Fruit fly (Drosophila melanogaster): Measurements from ENCODE around the gene CG42780.

The CG42780 gene

DNA sequence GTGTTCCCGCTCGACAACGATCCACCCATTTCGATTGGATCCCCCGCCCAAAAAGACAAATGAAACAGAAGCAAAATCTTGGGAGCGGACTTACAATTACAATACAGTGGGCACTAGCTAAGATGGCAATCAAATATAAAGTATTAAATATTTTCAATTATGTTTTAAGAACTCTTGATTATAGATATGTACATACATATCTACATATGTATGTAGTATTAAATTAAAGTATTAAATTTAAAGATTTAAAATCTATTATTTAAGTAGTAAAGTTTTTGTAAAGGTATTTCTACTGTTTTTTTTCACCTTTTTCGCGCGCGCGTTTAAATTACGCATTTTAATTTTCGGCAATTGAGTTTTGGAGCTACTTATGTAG, 2.8 kb upstream of the CG42780 start (continued):
- TF ChIP-seq CG32767 (GFP tag; IDR thresholded peaks at IDR 0.05) (peak; percentile 48; the same call in 1 of the 2 replicates), sc (optimal IDR thresholded peaks at IDR 0.05) (no peak), sc (GFP tag; optimal IDR thresholded peaks at IDR 0.05) (peak; percentile 51), CG3838 (GFP tag; optimal IDR thresholded peaks at IDR 0.05) (no peak), slou (GFP tag; optimal IDR thresholded peaks at IDR 0.05) (peak; percentile 16)

DNA sequence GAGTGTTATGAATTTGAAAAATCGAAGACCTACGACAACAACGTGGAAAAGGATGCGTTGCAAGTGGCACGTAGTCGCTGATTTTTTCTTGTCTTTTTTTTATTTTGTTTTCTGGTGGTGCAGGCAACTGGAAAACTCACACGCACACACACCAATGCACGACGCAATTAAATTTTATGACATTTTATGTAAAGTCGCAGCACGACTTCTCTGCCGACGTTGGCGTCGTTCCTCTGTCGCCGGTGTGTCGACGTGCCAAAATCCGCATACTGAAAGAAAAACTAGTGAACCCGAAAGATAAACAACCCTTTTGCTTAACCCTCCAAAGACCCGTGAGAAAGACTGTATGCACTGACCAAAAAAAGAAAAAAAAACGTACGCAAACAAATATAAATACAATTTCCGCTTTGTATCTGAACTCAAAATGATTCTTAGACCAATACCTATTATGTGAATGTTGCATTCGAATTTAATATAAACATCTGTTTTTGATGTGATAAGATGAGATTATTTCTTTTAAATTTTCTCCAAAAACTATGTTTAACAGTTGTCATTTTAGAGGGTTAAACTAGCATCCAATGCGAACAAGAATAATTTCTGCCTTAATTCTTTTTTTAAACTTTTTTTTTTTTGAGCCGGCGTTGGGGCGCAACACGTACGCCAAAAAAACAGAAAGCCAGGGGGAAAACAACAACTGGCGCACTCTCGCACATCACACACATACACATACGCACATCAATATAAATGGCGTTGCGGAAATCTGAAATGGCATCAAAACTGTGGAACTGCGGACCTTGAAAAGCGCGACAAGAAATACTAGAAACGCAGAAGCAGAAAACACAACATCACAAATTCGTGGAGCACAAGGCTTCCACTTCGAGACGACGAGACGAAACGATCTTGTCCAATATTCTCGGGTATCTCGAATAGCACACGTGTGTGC, 2.1 kb upstream of the CG42780 start:
- TF ChIP-seq CG16863 (GFP tag; optimal IDR thresholded peaks at IDR 0.05) (peak; percentile 29), HmgZ (tag; optimal IDR thresholded peaks at IDR 0.05) (no peak), Dip3 (GFP tag; optimal IDR thresholded peaks at IDR 0.05) (peak; percentile 58), CG12104 (GFP tag; optimal IDR thresholded peaks at IDR 0.05) (no peak), lov (optimal IDR thresholded peaks at IDR 0.05) (no peak), lov (GFP tag; IDR thresholded peaks at IDR 0.05) (no peak), her (GFP tag; optimal IDR thresholded peaks at IDR 0.05) (peak; percentile 50), gsb-n (tag; optimal IDR thresholded peaks at IDR 0.05) (no peak), Taf1 (GFP tag; IDR thresholded peaks at IDR 0.05) (0 out of 2 replicates have a peak, but pooled peaks have one; percentile 10), CG11093 (GFP tag; IDR thresholded peaks at IDR 0.05) (no peak), lab (GFP tag; optimal IDR thresholded peaks at IDR 0.05) (peak; percentile 62), Usf (GFP tag; optimal IDR thresholded peaks at IDR 0.05) (no peak), fd3F (GFP tag; optimal IDR thresholded peaks at IDR 0.05) (peak; percentile 24), unpg (GFP tag; optimal IDR thresholded peaks at IDR 0.05) (peak; percentile 25), ssp (GFP tag; IDR thresholded peaks at IDR 0.05) (no peak), CG33213 (GFP tag; optimal IDR thresholded peaks at IDR 0.05) (no peak), croc (GFP tag; conservative IDR thresholded peaks at IDR 0.05) (no peak), Atf6 (GFP tag; IDR thresholded peaks at IDR 0.05) (peak; percentile 14; the same call in 1 of the 2 replicates), prd (optimal IDR thresholded peaks at IDR 0.05) (no peak), prd (GFP tag; IDR thresholded peaks at IDR 0.05) (peak; percentile 45; the same call in 2 of the 3 replicates), klu (GFP tag; IDR thresholded peaks at IDR 0.05) (0 out of 2 replicates have a peak, but pooled peaks have one; percentile 20), CG7963 (GFP tag; IDR thresholded peaks at IDR 0.05; ENCODE audit: partially characterized antibody) (no peak), ro (GFP tag; IDR thresholded peaks at IDR 0.05) (no peak), CG17912 (GFP tag; optimal IDR thresholded peaks at IDR 0.05) (no peak), CG6654 (GFP tag; optimal IDR thresholded peaks at IDR 0.05) (peak; percentile 74), CG12391 (tag; optimal IDR thresholded peaks at IDR 0.05) (peak; percentile 24), CG1602 (GFP tag; optimal IDR thresholded peaks at IDR 0.05) (no peak), CG10462 (GFP tag; optimal IDR thresholded peaks at IDR 0.05) (no peak), CG4730 (GFP tag; IDR thresholded peaks at IDR 0.05) (no peak), kah (GFP tag; optimal IDR thresholded peaks at IDR 0.05) (no peak), ERR (GFP tag; optimal IDR thresholded peaks at IDR 0.05) (no peak), CG3163 (GFP tag; optimal IDR thresholded peaks at IDR 0.05) (peak; percentile 9), E2f2 (GFP tag; IDR thresholded peaks at IDR 0.05) (no peak), CG18011 (GFP tag; optimal IDR thresholded peaks at IDR 0.05) (no peak), CG10959 (GFP tag; IDR thresholded peaks at IDR 0.05) (no peak), CG2116 (GFP tag; optimal IDR thresholded peaks at IDR 0.05) (no peak), CG18619 (GFP tag; optimal IDR thresholded peaks at IDR 0.05) (peak; percentile 2), dan (GFP tag; IDR thresholded peaks at IDR 0.05) (no peak), CG1024 (GFP tag; IDR thresholded peaks at IDR 0.05) (no peak), PHDP (tag; optimal IDR thresholded peaks at IDR 0.05) (peak; percentile 37), Six4 (GFP tag; optimal IDR thresholded peaks at IDR 0.05) (no peak), sna (GFP tag; IDR thresholded peaks at IDR 0.05; ENCODE audit: partially characterized antibody) (no peak), CG14014 (GFP tag; IDR thresholded peaks at IDR 0.05) (peak; percentile 45; the same call in 1 of the 2 replicates), Dbx (GFP tag; IDR thresholded peaks at IDR 0.05) (peak; percentile 54; the same call in 2 of the 3 replicates)
